Worm (Caenorhabditis elegans) whole organism, L4 larva: ENCODE results near the gene scl-20.

Source experiments
- F26F4.8 ChIP-seq: fragments of 200-800 bp; sonication (Bioruptor generic); conservative IDR thresholded peaks from 2 replicates; pipeline ENCODE4 v1.3.6; 2022; ENCODE audit warnings: missing genetic modification characterization, missing compliant biosample characterization
- F44E2.7 ChIP-seq: fragments of 200-800 bp; sonication (Bioruptor generic); IDR thresholded peaks from 2 replicates; pipeline ENCODE4 v2.1.2; 2022; ENCODE audit warnings: missing genetic modification characterization, missing compliant biosample characterization
- F49E8.2 ChIP-seq: sonication (generic microtip); optimal IDR thresholded peaks from 2 replicates; lab custom pipeline; 2016; ENCODE audit warnings: missing compliant biosample characterization, mild to moderate bottlenecking, missing genetic modification characterization, borderline replicate concordance
- T20F7.1 ChIP-seq: fragments of 200-800 bp; sonication (Bioruptor generic); optimal IDR thresholded peaks from 2 replicates; lab custom pipeline; 2018; ENCODE audit warnings: mild to moderate bottlenecking, missing genetic modification characterization, missing compliant biosample characterization
- Y105C5A.15 ChIP-seq: fragments of 200-800 bp; sonication (Bioruptor generic); IDR thresholded peaks from 2 replicates; pipeline ENCODE4 v1.3.6; 2022; ENCODE audit warnings: missing genetic modification characterization, missing compliant biosample characterization
- aha-1 ChIP-seq: fragments of 150-350 bp; peaks from one replicate; lab custom pipeline; 2014; ENCODE audit warnings: missing biosample characterization, missing genetic modification characterization
- ceh-32 ChIP-seq: sonication (generic microtip); optimal IDR thresholded peaks from 2 replicates; lab custom pipeline; 2016; ENCODE audit warnings: mild to moderate bottlenecking, missing genetic modification characterization, missing compliant biosample characterization; ENCODE audit not compliant: poor library complexity
- ceh-44 ChIP-seq: fragments of 200-800 bp; sonication (Bioruptor generic); IDR thresholded peaks from 2 replicates; pipeline ENCODE4 v1.3.6; 2022; ENCODE audit warnings: missing genetic modification reagents, missing genetic modification characterization, missing compliant biosample characterization
- daf-8 ChIP-seq: fragments of 200-800 bp; sonication (Bioruptor generic); IDR thresholded peaks from 2 replicates; pipeline ENCODE4 v1.3.6; 2022; ENCODE audit warnings: missing genetic modification characterization, missing compliant biosample characterization
- dmd-8 ChIP-seq: fragments of 200-800 bp; sonication (Bioruptor generic); IDR thresholded peaks from 2 replicates; pipeline ENCODE4 v1.3.6; 2022; ENCODE audit warnings: missing genetic modification characterization, missing compliant biosample characterization
- dmd-9 ChIP-seq: fragments of 200-800 bp; sonication (Bioruptor generic); IDR thresholded peaks from 2 replicates; pipeline ENCODE4 v1.3.6; 2022; ENCODE audit warnings: missing genetic modification reagents, missing genetic modification characterization, missing compliant biosample characterization
- dpl-1 ChIP-seq: fragments of 150-350 bp; optimal IDR thresholded peaks from 2 replicates; lab custom pipeline; 2014; ENCODE audit warnings: missing biosample characterization, missing genetic modification reagents, missing genetic modification characterization
- dve-1 ChIP-seq: sonication (generic microtip); optimal IDR thresholded peaks from 2 replicates; lab custom pipeline; 2017; ENCODE audit warnings: antibody characterized with exemption, mild to moderate bottlenecking, missing genetic modification characterization, missing compliant biosample characterization; ENCODE audit not compliant: insufficient read depth
- egl-27 ChIP-seq: sonication (generic microtip); optimal IDR thresholded peaks from 3 replicates; lab custom pipeline; 2017; ENCODE audit warnings: missing biosample characterization, missing genetic modification reagents, missing genetic modification characterization
- egl-43 ChIP-seq: fragments of 200-800 bp; sonication (Bioruptor generic); IDR thresholded peaks from 2 replicates; pipeline ENCODE4 v1.3.6; 2022; ENCODE audit warnings: missing genetic modification reagents, missing genetic modification characterization, missing compliant biosample characterization
- hlh-30 ChIP-seq: sonication (generic microtip); optimal IDR thresholded peaks from 2 replicates; lab custom pipeline; 2017; ENCODE audit warnings: antibody characterized with exemption, mild to moderate bottlenecking, missing genetic modification characterization, missing compliant biosample characterization; ENCODE audit not compliant: insufficient read depth
- lin-1 ChIP-seq: fragments of 200-800 bp; sonication (Bioruptor generic); IDR thresholded peaks from 2 replicates; pipeline ENCODE4 v1.3.6; 2022; ENCODE audit warnings: missing genetic modification reagents, missing genetic modification characterization, missing compliant biosample characterization
- lin-38 ChIP-seq: fragments of 200-800 bp; sonication (Bioruptor generic); IDR thresholded peaks from 2 replicates; pipeline ENCODE4 v1.3.6; 2022; ENCODE audit warnings: missing genetic modification reagents, missing genetic modification characterization, missing compliant biosample characterization
- lir-3 ChIP-seq: sonication (generic microtip); optimal IDR thresholded peaks from 2 replicates; lab custom pipeline; 2016; ENCODE audit warnings: mild to moderate bottlenecking, missing genetic modification characterization, missing compliant biosample characterization
- madf-5 ChIP-seq, 2 experiments: fragments of 200-800 bp; sonication (Bioruptor generic); IDR thresholded peaks; 2 replicates each; pipeline ENCODE4 v1.3.6; 2022; ENCODE audit warnings: missing compliant biosample characterization in 2 of 2, missing genetic modification characterization in 2 of 2
- madf-9 ChIP-seq: fragments of 200-800 bp; sonication (Bioruptor generic); conservative IDR thresholded peaks from 2 replicates; pipeline ENCODE4 v1.3.6; 2022; ENCODE audit warnings: missing genetic modification reagents, missing genetic modification characterization, missing compliant biosample characterization
- nhr-11 ChIP-seq: fragments of 150-350 bp; optimal IDR thresholded peaks from 2 replicates; lab custom pipeline; 2014; ENCODE audit warnings: missing biosample characterization, missing genetic modification characterization
- nhr-237 ChIP-seq: sonication (generic microtip); optimal IDR thresholded peaks from 2 replicates; lab custom pipeline; 2017; ENCODE audit warnings: missing biosample characterization, missing genetic modification characterization
- nhr-25 ChIP-seq: sonication (generic microtip); optimal IDR thresholded peaks from 2 replicates; lab custom pipeline; 2017; ENCODE audit warnings: missing genetic modification characterization, mild to moderate bottlenecking, missing compliant biosample characterization, antibody characterized with exemption, moderate library complexity, borderline replicate concordance; ENCODE audit not compliant: insufficient read depth
- pha-4 ChIP-seq, 2 experiments: fragments of 150-350 bp in 1 of 2; fragments of 200-800 bp in 1 of 2; sonication (Bioruptor generic) in 1 of 2; IDR thresholded peaks in 1 of 2; optimal IDR thresholded peaks in 1 of 2; 2 replicates each; pipeline versions ENCODE4 v1.3.6 to Lab custom; 2014 to 2022; ENCODE audit warnings: missing genetic modification characterization in 2 of 2, missing genetic modification reagents in 2 of 2, missing biosample characterization in 1 of 2, missing compliant biosample characterization in 1 of 2
- saeg-2 ChIP-seq: fragments of 200-800 bp; sonication (Bioruptor generic); IDR thresholded peaks from 2 replicates; pipeline ENCODE4 v1.3.6; 2022; ENCODE audit warnings: missing genetic modification reagents, missing genetic modification characterization, missing compliant biosample characterization
- snpc-1.2 ChIP-seq: fragments of 200-800 bp; sonication (Bioruptor generic); IDR thresholded peaks from 2 replicates; pipeline ENCODE4 v1.3.6; 2022; ENCODE audit warnings: missing genetic modification reagents, missing genetic modification characterization, missing compliant biosample characterization
- snpc-4 ChIP-seq: fragments of 150-350 bp; optimal IDR thresholded peaks from 2 replicates; lab custom pipeline; 2014; ENCODE audit warnings: missing biosample characterization, missing genetic modification characterization
- unc-62 ChIP-seq, 3 experiments: fragments of 150-350 bp in 1 of 3; sonication (generic microtip); optimal IDR thresholded peaks in 2 of 3; peaks in 1 of 3; 1 replicate in 1 of 3; 2 replicates in 2 of 3; lab custom pipeline; 2014 to 2017; ENCODE audit warnings: missing biosample characterization in 3 of 3, missing genetic modification characterization in 3 of 3, missing genetic modification reagents in 3 of 3, missing genotype in 1 of 3
- vab-7 ChIP-seq: fragments of 200-800 bp; sonication (Bioruptor generic); IDR thresholded peaks from 2 replicates; pipeline ENCODE4 v1.3.6; 2022; ENCODE audit warnings: missing genetic modification reagents, missing genetic modification characterization, missing compliant biosample characterization
- zip-11 ChIP-seq: fragments of 200-800 bp; sonication (Bioruptor generic); IDR thresholded peaks from 2 replicates; pipeline ENCODE4 v1.3.6; 2022; ENCODE audit warnings: missing genetic modification characterization, missing compliant biosample characterization

Gene scl-20

DNA sequence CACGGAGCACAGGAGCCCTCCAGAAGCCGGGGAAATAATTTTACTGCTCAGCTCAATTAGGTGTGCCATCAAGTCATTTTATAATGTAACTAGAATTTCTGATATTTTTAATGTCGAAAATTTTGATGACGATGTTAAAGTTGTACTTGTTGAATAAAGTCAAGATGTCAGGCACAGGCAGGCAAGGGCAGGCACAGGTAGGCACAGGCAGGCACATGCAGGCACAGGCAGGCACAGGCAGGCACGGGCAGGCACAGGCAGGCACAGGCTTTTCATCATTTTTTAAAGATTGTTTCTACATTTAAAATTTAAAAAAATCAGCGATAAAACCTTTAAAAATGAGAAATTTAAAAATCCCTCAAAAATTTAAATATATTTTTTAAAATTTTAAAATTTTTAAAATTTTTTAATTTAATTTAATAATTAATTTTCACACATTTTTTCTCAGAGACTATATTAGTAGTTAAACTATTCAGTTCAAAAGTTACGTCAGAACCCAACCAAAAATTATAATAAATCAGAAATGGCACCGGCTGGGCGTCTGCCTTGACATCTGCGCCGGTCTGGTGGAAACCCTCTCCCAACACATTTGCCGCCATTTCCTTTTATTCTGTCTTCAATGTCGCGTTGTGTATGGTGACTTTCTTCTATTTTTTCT is 24.9 kb downstream of the scl-20 start, which contains the start of gene Y17D7C.6:
Y17D7C.6 (plus strand) TSS at position 608 of the 658 bp plus-strand sequence.
- TF ChIP-seq snpc-1.2 (GFP tag; lab: Robert Waterston, UW) (no peak), madf-9 (GFP tag; lab: Robert Waterston, UW) (no peak), lir-3 (tag; lab: Kevin White, UChicago) (no peak), nhr-25 (tag; lab: Kevin White, UChicago) (no peak), dmd-9 (GFP tag; lab: Robert Waterston, UW) (no peak), aha-1 (tag; lab: Kevin White, UChicago) (no peak), ceh-44 (GFP tag; lab: Robert Waterston, UW) (no peak), T20F7.1 (no peak), nhr-11 (tag; lab: Kevin White, UChicago) (no peak), madf-5 (GFP tag; IDR thresholded peaks at IDR 0.05; lab: Robert Waterston, UW) (0 out of 4 replicates have a peak, but pooled peaks of 1 of the 2 experiments have one; percentile 75), Y105C5A.15 (no peak), nhr-237 (tag; lab: Kevin White, UChicago) (no peak), lin-38 (no peak), pha-4 (GFP tag; IDR thresholded peaks at IDR 0.05; lab: Robert Waterston, UW) (no peak; the same call in 1 of the 2 replicates), pha-4 (tag; optimal IDR thresholded peaks at IDR 0.05; lab: Kevin White, UChicago) (no peak), vab-7 (no peak), dpl-1 (GFP tag; lab: Kevin White, UChicago) (no peak), saeg-2 (GFP tag; lab: Robert Waterston, UW) (0 out of 2 replicates have a peak, but pooled peaks have one; percentile 30)

- TF ChIP-seq aha-1 (tag; lab: Kevin White, UChicago) (peak; percentile 83), F26F4.8 (GFP tag; lab: Robert Waterston, UW) (0 out of 2 replicates have a peak, but pooled peaks have one; percentile 49), egl-27 (tag; lab: Kevin White, UChicago) (no peak), madf-5 (GFP tag; IDR thresholded peaks at IDR 0.05; lab: Robert Waterston, UW) (0 out of 4 replicates have a peak, but pooled peaks of 1 of the 2 experiments have one; percentile 19), lin-1 (GFP tag; lab: Robert Waterston, UW) (no peak), F44E2.7 (GFP tag; lab: Robert Waterston, UW) (0 out of 2 replicates have a peak, but pooled peaks have one; percentile 4), F49E8.2 (tag; lab: Kevin White, UChicago) (no peak), zip-11 (no peak)
Observed at ce11 chrV:18708015-18708414, 26.3 kb downstream of the scl-20 start.

- no peak for TF ChIP-seq egl-43 (GFP tag; lab: Robert Waterston, UW)
- TF ChIP-seq unc-62 (GFP tag; optimal IDR thresholded peaks at IDR 0.05 in 1 of 2; lab: Kevin White, UChicago), result peak in 1 of 2 experiments; percentile 4
- no peak for TF ChIP-seq unc-62 (tag; optimal IDR thresholded peaks at IDR 0.05; lab: Kevin White, UChicago)
- TF ChIP-seq ceh-32 (tag; lab: Kevin White, UChicago), result no peak
- TF ChIP-seq hlh-30, result no peak
- TF ChIP-seq aha-1 (tag; lab: Kevin White, UChicago), result peak; percentile 94
- TF ChIP-seq daf-8 (GFP tag; lab: Robert Waterston, UW), result no peak
- no peak for TF ChIP-seq T20F7.1
- TF ChIP-seq dmd-8 (GFP tag; lab: Robert Waterston, UW), result peak; percentile 3; the same call in 1 of the 2 replicates
- no peak for TF ChIP-seq dve-1 (tag; lab: Kevin White, UChicago)
- TF ChIP-seq snpc-4 (tag; lab: Kevin White, UChicago), result no peak
Observed at ce11 chrV:18706063-18706620, 28.1 kb downstream of the scl-20 start, which contains the start of gene Y17D7C.1. Gene Y17D7C.1 (plus strand): TSS chrV:18706570.
